Fruit fly (Drosophila melanogaster) whole organism, embryonic: ENCODE measurements around the gene Gclm.

ENCODE experiments used
- Abd-B ChIP-seq: fragments of 200-800 bp; sonication (Bioruptor generic); optimal IDR thresholded peaks from 2 replicates; lab custom pipeline; 2018; ENCODE audit warnings: missing biosample characterization, mild to moderate bottlenecking, missing genetic modification characterization, moderate library complexity
- BtbVII ChIP-seq: fragments of 200-800 bp; sonication (Bioruptor generic); optimal IDR thresholded peaks from 3 replicates; lab custom pipeline; 2017; ENCODE audit warnings: missing biosample characterization, mild to moderate bottlenecking, missing genetic modification characterization
- CG10209 ChIP-seq: fragments of 200-800 bp; sonication (Bioruptor generic); optimal IDR thresholded peaks from 3 replicates; lab custom pipeline; 2017; ENCODE audit warnings: missing biosample characterization, mild to moderate bottlenecking, missing genetic modification characterization, missing genetic modification reagents
- CG10366 ChIP-seq: fragments of 200-800 bp; sonication (Bioruptor generic); IDR thresholded peaks from 2 replicates; pipeline ENCODE4 v1.3.6; 2022; ENCODE audit warnings: missing biosample characterization, missing genetic modification characterization
- CG10543 ChIP-seq: fragments of 200-800 bp; sonication (Bioruptor generic); optimal IDR thresholded peaks from 3 replicates; lab custom pipeline; 2017; ENCODE audit warnings: missing biosample characterization, mild to moderate bottlenecking, missing genetic modification characterization, moderate library complexity
- CG12942 ChIP-seq: fragments of 200-800 bp; sonication (Bioruptor generic); optimal IDR thresholded peaks from 3 replicates; lab custom pipeline; 2016; ENCODE audit warnings: missing biosample characterization, missing genetic modification characterization
- CG13296 ChIP-seq: fragments of 200-800 bp; sonication (Bioruptor generic); optimal IDR thresholded peaks from 3 replicates; lab custom pipeline; 2018; ENCODE audit warnings: missing biosample characterization, mild to moderate bottlenecking, missing genetic modification characterization
- CG13424 ChIP-seq: fragments of 200-800 bp; sonication (Bioruptor generic); optimal IDR thresholded peaks from 2 replicates; lab custom pipeline; 2019; ENCODE audit warnings: missing biosample characterization, mild to moderate bottlenecking, missing genetic modification characterization, moderate library complexity
- CG15514 ChIP-seq: fragments of 200-800 bp; sonication (Bioruptor generic); optimal IDR thresholded peaks from 3 replicates; lab custom pipeline; 2017; ENCODE audit warnings: missing biosample characterization, missing genetic modification characterization, mild to moderate bottlenecking, moderate library complexity, missing genetic modification reagents
- CG15601 ChIP-seq: fragments of 200-800 bp; sonication (Bioruptor generic); optimal IDR thresholded peaks from 3 replicates; lab custom pipeline; 2019; ENCODE audit warnings: missing biosample characterization, mild to moderate bottlenecking, missing genetic modification characterization, moderate library complexity
- CG17802 ChIP-seq: fragments of 200-800 bp; sonication (Bioruptor generic); optimal IDR thresholded peaks from 2 replicates; lab custom pipeline; 2018; ENCODE audit warnings: missing biosample characterization, mild to moderate bottlenecking, missing genetic modification characterization, moderate library complexity
- CG17912 ChIP-seq: fragments of 200-800 bp; sonication (Bioruptor generic); optimal IDR thresholded peaks from 2 replicates; lab custom pipeline; 2018; ENCODE audit warnings: missing biosample characterization, mild to moderate bottlenecking, missing genetic modification characterization
- CG1832 ChIP-seq: fragments of 200-800 bp; sonication (Bioruptor generic); optimal IDR thresholded peaks from 2 replicates; lab custom pipeline; 2017; ENCODE audit warnings: missing biosample characterization, mild to moderate bottlenecking, missing genetic modification characterization, inconsistent platforms
- CG2678 ChIP-seq: fragments of 200-800 bp; sonication (Bioruptor generic); optimal IDR thresholded peaks from 3 replicates; lab custom pipeline; 2019; ENCODE audit warnings: missing biosample characterization, mild to moderate bottlenecking, missing genetic modification characterization, moderate library complexity
- CG30431 ChIP-seq: fragments of 200-800 bp; sonication (Bioruptor generic); optimal IDR thresholded peaks from 2 replicates; lab custom pipeline; 2017; ENCODE audit warnings: missing biosample characterization, missing genetic modification characterization
- CG4404 ChIP-seq: fragments of 200-800 bp; sonication (Bioruptor generic); IDR thresholded peaks from 2 replicates; pipeline ENCODE4 v1.3.6; 2022; ENCODE audit warnings: missing biosample characterization, missing genetic modification characterization
- CG4424 ChIP-seq: fragments of 200-800 bp; sonication (Bioruptor generic); optimal IDR thresholded peaks from 3 replicates; lab custom pipeline; 2016; ENCODE audit warnings: missing biosample characterization, missing genetic modification characterization
- CG4854 ChIP-seq: fragments of 200-800 bp; sonication (Bioruptor generic); optimal IDR thresholded peaks from 2 replicates; lab custom pipeline; 2016; ENCODE audit warnings: missing biosample characterization, missing genetic modification characterization, inconsistent platforms
- CG6254 ChIP-seq: fragments of 200-800 bp; sonication (Bioruptor generic); optimal IDR thresholded peaks from 3 replicates; lab custom pipeline; 2017; ENCODE audit warnings: mild to moderate bottlenecking, missing biosample characterization, missing genetic modification reagents, missing genetic modification characterization
- CG6813 ChIP-seq: fragments of 200-800 bp; sonication (Bioruptor generic); optimal IDR thresholded peaks from 2 replicates; lab custom pipeline; 2017; ENCODE audit warnings: missing biosample characterization, missing genetic modification characterization, mild to moderate bottlenecking, moderate library complexity, missing genetic modification reagents
- CG7556 ChIP-seq: fragments of 200-800 bp; sonication (Bioruptor generic); optimal IDR thresholded peaks from 2 replicates; lab custom pipeline; 2017; ENCODE audit warnings: missing biosample characterization, mild to moderate bottlenecking, missing genetic modification characterization
- CG8089 ChIP-seq: fragments of 200-800 bp; sonication (Bioruptor generic); optimal IDR thresholded peaks from 3 replicates; lab custom pipeline; 2016; ENCODE audit warnings: missing biosample characterization, missing genetic modification characterization
- CG8478 ChIP-seq: fragments of >200 bp; optimal IDR thresholded peaks from 2 replicates; lab custom pipeline; 2018
- CG9932 ChIP-seq: fragments of 200-800 bp; sonication (Bioruptor generic); IDR thresholded peaks from 2 replicates; pipeline ENCODE4 v1.3.6; 2022; ENCODE audit warnings: missing biosample characterization, missing genetic modification characterization
- CrebB ChIP-seq: fragments of 200-800 bp; sonication (Bioruptor generic); optimal IDR thresholded peaks from 3 replicates; lab custom pipeline; 2018; ENCODE audit warnings: missing biosample characterization, mild to moderate bottlenecking, missing genetic modification characterization
- Dip3 ChIP-seq: fragments of 200-800 bp; sonication (Bioruptor generic); optimal IDR thresholded peaks from 3 replicates; lab custom pipeline; 2016; ENCODE audit warnings: missing biosample characterization, missing genetic modification characterization
- Hmr ChIP-seq: fragments of 200-800 bp; sonication (Bioruptor generic); optimal IDR thresholded peaks from 3 replicates; lab custom pipeline; 2017; ENCODE audit warnings: mild to moderate bottlenecking, missing biosample characterization, missing genetic modification reagents, missing genetic modification characterization
- Nf-YC ChIP-seq: fragments of 200-800 bp; optimal IDR thresholded peaks from 3 replicates; lab custom pipeline; 2019; ENCODE audit warnings: missing biosample characterization, mild to moderate bottlenecking, missing genetic modification characterization, moderate library complexity
- Ptx1 ChIP-seq: fragments of 200-800 bp; sonication (Bioruptor generic); IDR thresholded peaks from 2 replicates; pipeline ENCODE4 v1.3.6; 2022; ENCODE audit warnings: missing biosample characterization, missing genetic modification characterization
- ab ChIP-seq: fragments of 200-800 bp; sonication (Bioruptor generic); optimal IDR thresholded peaks from 2 replicates; lab custom pipeline; 2016; ENCODE audit warnings: missing biosample characterization, missing genetic modification characterization
- ac ChIP-seq: fragments of 200-800 bp; sonication (Bioruptor generic); optimal IDR thresholded peaks from 3 replicates; lab custom pipeline; 2017; ENCODE audit warnings: missing biosample characterization, mild to moderate bottlenecking, missing genetic modification characterization
- ato ChIP-seq: fragments of 200-800 bp; sonication (Bioruptor generic); IDR thresholded peaks from 2 replicates; pipeline ENCODE4 v1.3.6; 2022; ENCODE audit warnings: missing biosample characterization, missing genetic modification characterization; ENCODE audit not compliant: partially characterized antibody
- bbx ChIP-seq: fragments of 200-800 bp; sonication (Bioruptor generic); IDR thresholded peaks from 2 replicates; pipeline ENCODE4 v1.3.6; 2022; ENCODE audit warnings: missing biosample characterization, missing genetic modification characterization; ENCODE audit not compliant: partially characterized antibody
- cas ChIP-seq: fragments of 200-800 bp; sonication (Bioruptor generic); IDR thresholded peaks from 2 replicates; pipeline ENCODE4 v1.3.6; 2022; ENCODE audit warnings: missing biosample characterization, missing genetic modification characterization
- cato ChIP-seq: fragments of 200-800 bp; sonication (Bioruptor generic); optimal IDR thresholded peaks from 2 replicates; lab custom pipeline; 2016; ENCODE audit warnings: missing biosample characterization, missing genetic modification characterization, borderline replicate concordance
- chinmo ChIP-seq: fragments of 200-800 bp; sonication (Bioruptor generic); IDR thresholded peaks from 4 replicates; pipeline ENCODE4 v1.3.6; 2022; ENCODE audit warnings: missing biosample characterization, missing genetic modification characterization; ENCODE audit not compliant: partially characterized antibody
- grau ChIP-seq: fragments of 200-800 bp; optimal IDR thresholded peaks from 3 replicates; lab custom pipeline; 2019; ENCODE audit warnings: missing biosample characterization, mild to moderate bottlenecking, missing genetic modification characterization, moderate library complexity
- ham ChIP-seq: fragments of 200-800 bp; sonication (Bioruptor generic); IDR thresholded peaks from 2 replicates; pipeline ENCODE4 v1.3.6; 2022; ENCODE audit warnings: missing biosample characterization, missing genetic modification characterization
- hb ChIP-seq: fragments of 200-800 bp; sonication (Bioruptor generic); IDR thresholded peaks from 3 replicates; pipeline ENCODE4 v1.3.6; 2022; ENCODE audit warnings: missing biosample characterization, missing genetic modification characterization; ENCODE audit not compliant: partially characterized antibody
- hbn ChIP-seq: fragments of 200-800 bp; sonication (Bioruptor generic); IDR thresholded peaks from 2 replicates; pipeline ENCODE4 v1.3.6; 2022; ENCODE audit warnings: missing biosample characterization, missing genetic modification characterization; ENCODE audit not compliant: partially characterized antibody
- jing ChIP-seq: fragments of 200-800 bp; sonication (Bioruptor generic); optimal IDR thresholded peaks from 2 replicates; lab custom pipeline; 2018; ENCODE audit warnings: missing biosample characterization, mild to moderate bottlenecking, missing genetic modification characterization
- lab ChIP-seq: fragments of 200-800 bp; sonication (Bioruptor generic); optimal IDR thresholded peaks from 3 replicates; lab custom pipeline; 2017; ENCODE audit warnings: missing biosample characterization, missing genetic modification characterization, mild to moderate bottlenecking, moderate library complexity, missing genetic modification reagents
- nom ChIP-seq: fragments of 200-800 bp; sonication (Bioruptor generic); optimal IDR thresholded peaks from 2 replicates; lab custom pipeline; 2017; ENCODE audit warnings: missing biosample characterization, missing genetic modification characterization, mild to moderate bottlenecking, moderate library complexity, missing genetic modification reagents
- odd ChIP-seq: fragments of 200-800 bp; sonication (Bioruptor generic); optimal IDR thresholded peaks from 2 replicates; lab custom pipeline; 2017; ENCODE audit warnings: missing biosample characterization, mild to moderate bottlenecking, missing genetic modification characterization
- pfk ChIP-seq: fragments of 200-800 bp; sonication (Bioruptor generic); optimal IDR thresholded peaks from 2 replicates; lab custom pipeline; 2018; ENCODE audit warnings: missing biosample characterization, mild to moderate bottlenecking, missing genetic modification characterization, moderate library complexity
- rib ChIP-seq: fragments of 200-800 bp; sonication (Bioruptor generic); IDR thresholded peaks from 2 replicates; pipeline ENCODE4 v1.3.6; 2022; ENCODE audit warnings: missing biosample characterization, missing genetic modification characterization
- tap ChIP-seq: fragments of 200-800 bp; optimal IDR thresholded peaks from 3 replicates; lab custom pipeline; 2019; ENCODE audit warnings: missing biosample characterization, mild to moderate bottlenecking, missing genetic modification characterization, moderate library complexity
- tll ChIP-seq, 2 experiments: fragments of 200-800 bp in 1 of 2; fragments of >200 bp in 1 of 2; sonication (Bioruptor generic) in 1 of 2; optimal IDR thresholded peaks; 2 replicates each; lab custom pipeline; 2017 to 2019; ENCODE audit warnings: missing biosample characterization in 2 of 2, missing genetic modification characterization in 2 of 2, mild to moderate bottlenecking in 1 of 2, moderate library complexity in 1 of 2
- unpg ChIP-seq: fragments of 200-800 bp; sonication (Bioruptor generic); optimal IDR thresholded peaks from 3 replicates; lab custom pipeline; 2018; ENCODE audit warnings: missing biosample characterization, mild to moderate bottlenecking, missing genetic modification characterization, moderate library complexity

Gclm gene

dm6 chr3R:22663115-22663514 is 23.2 kb downstream of the Gclm start (continued):
- TF ChIP-seq tll (GFP tag; optimal IDR thresholded peaks at IDR 0.05; lab: Kevin White, UChicago) (no peak), odd (peak; percentile 39), CG13296 (GFP tag; lab: Kevin White, UChicago) (peak; percentile 46), CG10543 (GFP tag; lab: Kevin White, UChicago) (peak; percentile 11), Dip3 (GFP tag; lab: Kevin White, UChicago) (peak; percentile 79), lab (peak; percentile 75), bbx (GFP tag; lab: Robert Waterston, UW) (no peak), chinmo (no peak), rib (GFP tag; lab: Robert Waterston, UW) (no peak), CG7556 (GFP tag; lab: Kevin White, UChicago) (peak; percentile 67), jing (peak; percentile 63), CG10209 (GFP tag; lab: Kevin White, UChicago) (peak; percentile 67), CG6813 (GFP tag; lab: Kevin White, UChicago) (peak; percentile 50), grau (tag; lab: Kevin White, UChicago) (peak; percentile 72), Ptx1 (GFP tag; lab: Robert Waterston, UW) (peak; percentile 62; the same call in 1 of the 2 replicates), tap (tag; lab: Kevin White, UChicago) (peak; percentile 55), CG9932 (GFP tag; lab: Robert Waterston, UW) (peak; percentile 80), cas (GFP tag; lab: Robert Waterston, UW) (no peak), CG6254 (GFP tag; lab: Kevin White, UChicago) (peak; percentile 35), BtbVII (GFP tag; lab: Kevin White, UChicago) (peak; percentile 55), pfk (GFP tag; lab: Kevin White, UChicago) (no peak), Abd-B (GFP tag; lab: Kevin White, UChicago) (peak; percentile 44), CG8478 (lab: Kevin White, UChicago) (no peak), CG1832 (GFP tag; lab: Kevin White, UChicago) (no peak), ato (GFP tag; lab: Robert Waterston, UW) (no peak), ac (GFP tag; lab: Kevin White, UChicago) (no peak), CG13424 (peak; percentile 66), nom (GFP tag; lab: Kevin White, UChicago) (no peak), CG10366 (GFP tag; lab: Robert Waterston, UW) (peak; percentile 78), CG15514 (GFP tag; lab: Kevin White, UChicago) (peak; percentile 48), Nf-YC (tag; lab: Kevin White, UChicago) (no peak), CG12942 (peak; percentile 45), hbn (GFP tag; lab: Robert Waterston, UW) (no peak), cato (GFP tag; lab: Kevin White, UChicago) (peak; percentile 40), CG8089 (GFP tag; lab: Kevin White, UChicago) (peak; percentile 13), CrebB (tag; lab: Kevin White, UChicago) (peak; percentile 60), CG2678 (tag; lab: Kevin White, UChicago) (peak; percentile 82), unpg (peak; percentile 77), ab (GFP tag; lab: Kevin White, UChicago) (no peak), CG4854 (GFP tag; lab: Kevin White, UChicago) (no peak), CG4424 (GFP tag; lab: Kevin White, UChicago) (peak; percentile 27), CG4404 (peak; percentile 47), CG17912 (GFP tag; lab: Kevin White, UChicago) (no peak), hb (GFP tag; lab: Robert Waterston, UW) (no peak), CG17802 (tag; lab: Kevin White, UChicago) (no peak), CG15601 (tag; lab: Kevin White, UChicago) (peak; percentile 21), CG30431 (GFP tag; lab: Kevin White, UChicago) (peak; percentile 17), ham (GFP tag; lab: Robert Waterston, UW) (no peak), Hmr (GFP tag; lab: Kevin White, UChicago) (peak; percentile 69)
